Worm (Caenorhabditis elegans) whole organism, young adult: ENCODE data around the gene sra-28.

ENCODE experiments used
- B0261.1 ChIP-seq: sonication (generic microtip); optimal IDR thresholded peaks from 2 replicates; lab custom pipeline; 2016; ENCODE audit warnings: mild to moderate bottlenecking, missing genetic modification characterization, moderate library complexity, missing compliant biosample characterization
- C06A6.2 ChIP-seq: fragments of 200-800 bp; sonication (Bioruptor generic); conservative IDR thresholded peaks from 2 replicates; pipeline ENCODE4 v1.3.6; 2022; ENCODE audit warnings: missing genetic modification characterization, missing compliant biosample characterization
- F22D6.2 ChIP-seq: sonication (generic microtip); optimal IDR thresholded peaks from 2 replicates; lab custom pipeline; 2016; ENCODE audit warnings: mild to moderate bottlenecking, missing genetic modification characterization, missing compliant biosample characterization
- F37B4.10 ChIP-seq: fragments of 200-800 bp; sonication (Bioruptor generic); IDR thresholded peaks from 2 replicates; pipeline ENCODE4 v1.3.6; 2022; ENCODE audit warnings: missing genetic modification characterization, missing compliant biosample characterization
- K12H6.12 ChIP-seq: fragments of 200-800 bp; sonication (Bioruptor generic); optimal IDR thresholded peaks from 2 replicates; lab custom pipeline; 2018; ENCODE audit warnings: mild to moderate bottlenecking, missing genetic modification characterization, missing compliant biosample characterization
- T26A5.8 ChIP-seq: sonication (generic microtip); optimal IDR thresholded peaks from 2 replicates; lab custom pipeline; 2016; ENCODE audit warnings: missing genetic modification characterization, missing compliant biosample characterization
- Y53F4B.3 ChIP-seq: fragments of 200-800 bp; sonication (Bioruptor generic); IDR thresholded peaks from 2 replicates; pipeline ENCODE4 v1.3.6; 2022; ENCODE audit warnings: missing genetic modification reagents, missing genetic modification characterization, missing compliant biosample characterization
- Y53G8AR.9 ChIP-seq: fragments of 200-800 bp; sonication (Bioruptor generic); conservative IDR thresholded peaks from 2 replicates; pipeline ENCODE4 v1.3.6; 2022; ENCODE audit warnings: missing genetic modification reagents, missing genetic modification characterization, missing compliant biosample characterization
- Y67H2A.10 ChIP-seq: fragments of 200-800 bp; sonication (Bioruptor generic); conservative IDR thresholded peaks from 2 replicates; pipeline ENCODE4 v1.3.6; 2022; ENCODE audit warnings: missing genetic modification reagents, missing genetic modification characterization, missing compliant biosample characterization
- ama-1 ChIP-seq, 3 experiments: fragments of 150-350 bp in 1 of 3; sonication (generic microtip) in 2 of 3; optimal IDR thresholded peaks; 2 replicates each; lab custom pipeline; 2014 to 2018; ENCODE audit warnings: missing biosample characterization in 2 of 3, missing genetic modification characterization in 2 of 3, missing genetic modification reagents in 2 of 3
- athp-1 ChIP-seq: sonication (generic microtip); optimal IDR thresholded peaks from 2 replicates; lab custom pipeline; 2017; ENCODE audit warnings: mild to moderate bottlenecking, missing genetic modification characterization, missing compliant biosample characterization
- attf-3 ChIP-seq: fragments of 200-800 bp; sonication (Bioruptor generic); conservative IDR thresholded peaks from 2 replicates; pipeline ENCODE4 v1.3.6; 2022; ENCODE audit warnings: missing genetic modification reagents, missing genetic modification characterization, missing compliant biosample characterization
- ceh-91 ChIP-seq: fragments of 200-800 bp; sonication (Bioruptor generic); IDR thresholded peaks from 2 replicates; pipeline ENCODE4 v1.3.6; 2022; ENCODE audit warnings: missing genetic modification reagents, missing genetic modification characterization, missing compliant biosample characterization
- efl-1 ChIP-seq: fragments of 150-350 bp; optimal IDR thresholded peaks from 2 replicates; lab custom pipeline; 2014; ENCODE audit warnings: missing biosample characterization, missing genetic modification reagents, missing genetic modification characterization
- egrh-3 ChIP-seq: fragments of 200-800 bp; sonication (Bioruptor generic); IDR thresholded peaks from 2 replicates; pipeline ENCODE4 v1.3.6; 2022; ENCODE audit warnings: missing genetic modification reagents, missing genetic modification characterization, missing compliant biosample characterization
- ets-4 ChIP-seq: fragments of 200-800 bp; sonication (Bioruptor generic); optimal IDR thresholded peaks from 2 replicates; lab custom pipeline; 2018; ENCODE audit warnings: mild to moderate bottlenecking, missing genetic modification characterization, missing compliant biosample characterization
- fkh-3 ChIP-seq: sonication (generic microtip); optimal IDR thresholded peaks from 2 replicates; lab custom pipeline; 2016; ENCODE audit warnings: mild to moderate bottlenecking, missing genetic modification characterization, missing compliant biosample characterization
- hmg-20 ChIP-seq: fragments of 200-800 bp; sonication (Bioruptor generic); IDR thresholded peaks from 2 replicates; pipeline ENCODE4 v1.3.6; 2022; ENCODE audit warnings: missing genetic modification reagents, missing genetic modification characterization, missing compliant biosample characterization
- let-526 ChIP-seq: fragments of 200-800 bp; sonication (Bioruptor generic); IDR thresholded peaks from 2 replicates; pipeline ENCODE4 v1.3.6; 2022; ENCODE audit warnings: missing genetic modification reagents, missing genetic modification characterization, missing compliant biosample characterization
- madf-6 ChIP-seq: fragments of 200-800 bp; sonication (Bioruptor generic); IDR thresholded peaks from 2 replicates; pipeline ENCODE4 v1.3.6; 2022; ENCODE audit warnings: missing genetic modification reagents, missing genetic modification characterization, missing compliant biosample characterization
- mes-4 ChIP-seq: sonication (generic microtip); optimal IDR thresholded peaks from 2 replicates; lab custom pipeline; 2016; ENCODE audit warnings: missing genotype, missing genetic modification characterization, missing compliant biosample characterization
- mxl-1 ChIP-seq: sonication (generic microtip); optimal IDR thresholded peaks from 2 replicates; lab custom pipeline; 2016; ENCODE audit warnings: missing genetic modification characterization, missing compliant biosample characterization
- nhr-90 ChIP-seq: sonication (generic microtip); optimal IDR thresholded peaks from 2 replicates; lab custom pipeline; 2016; ENCODE audit warnings: missing genotype, mild to moderate bottlenecking, missing genetic modification characterization, missing compliant biosample characterization
- pbrm-1 ChIP-seq: fragments of 200-800 bp; sonication (Bioruptor generic); IDR thresholded peaks from 2 replicates; pipeline ENCODE4 v1.3.6; 2022; ENCODE audit warnings: missing genetic modification reagents, missing genetic modification characterization, missing compliant biosample characterization
- rpc-1 ChIP-seq, 2 experiments: fragments of 150-350 bp in 1 of 2; sonication (generic microtip) in 1 of 2; optimal IDR thresholded peaks; 2 replicates each; lab custom pipeline; 2014 to 2018; ENCODE audit warnings: missing biosample characterization in 1 of 2, missing genetic modification characterization in 1 of 2, missing genetic modification reagents in 1 of 2, missing genotype in 1 of 2
- sdz-38 ChIP-seq: sonication (generic microtip); optimal IDR thresholded peaks from 2 replicates; lab custom pipeline; 2016; ENCODE audit warnings: missing genotype, missing genetic modification characterization, missing compliant biosample characterization
- sea-2 ChIP-seq: fragments of 200-800 bp; sonication (Bioruptor generic); IDR thresholded peaks from 2 replicates; pipeline ENCODE4 v1.3.6; 2022; ENCODE audit warnings: missing genetic modification characterization, missing compliant biosample characterization
- snpc-1.3 ChIP-seq: sonication (generic microtip); optimal IDR thresholded peaks from 2 replicates; lab custom pipeline; 2017; ENCODE audit warnings: missing genetic modification characterization, mild to moderate bottlenecking, missing compliant biosample characterization, antibody characterized with exemption, moderate library complexity, missing genotype, missing genetic modification reagents; ENCODE audit not compliant: insufficient read depth
- snpc-4 ChIP-seq, 5 experiments: fragments of 150-350 bp in 1 of 5; sonication (generic microtip) in 4 of 5; optimal IDR thresholded peaks; 2 replicates each; lab custom pipeline; 2014 to 2018; ENCODE audit warnings: missing genetic modification characterization in 5 of 5, missing biosample characterization in 3 of 5, antibody characterized with exemption in 2 of 5, mild to moderate bottlenecking in 2 of 5, missing compliant biosample characterization in 2 of 5, missing genotype in 2 of 5, moderate library complexity in 2 of 5, missing genetic modification reagents in 1 of 5
- unc-130 ChIP-seq: sonication (generic microtip); optimal IDR thresholded peaks from 2 replicates; lab custom pipeline; 2016; ENCODE audit warnings: missing genetic modification reagents, missing genetic modification characterization, missing compliant biosample characterization
- unc-62 ChIP-seq: fragments of 150-350 bp; optimal IDR thresholded peaks from 2 replicates; lab custom pipeline; 2014; ENCODE audit warnings: missing biosample characterization, missing genetic modification reagents, missing genetic modification characterization
- xnd-1 ChIP-seq: sonication (generic microtip); optimal IDR thresholded peaks from 2 replicates; lab custom pipeline; 2016; ENCODE audit warnings: missing genotype, missing genetic modification reagents, missing genetic modification characterization, missing compliant biosample characterization
- zfh-2 ChIP-seq: fragments of 200-800 bp; sonication (Bioruptor generic); conservative IDR thresholded peaks from 2 replicates; pipeline ENCODE4 v1.3.6; 2022; ENCODE audit warnings: missing genetic modification reagents, missing genetic modification characterization, missing compliant biosample characterization
- ztf-18 ChIP-seq: sonication (generic microtip); optimal IDR thresholded peaks from 2 replicates; lab custom pipeline; 2016; ENCODE audit warnings: missing genotype, mild to moderate bottlenecking, missing genetic modification characterization, missing compliant biosample characterization
- ztf-22 ChIP-seq: fragments of 200-800 bp; sonication (Bioruptor generic); optimal IDR thresholded peaks from 2 replicates; lab custom pipeline; 2018; ENCODE audit warnings: mild to moderate bottlenecking, missing genetic modification characterization, moderate library complexity, missing compliant biosample characterization
- ztf-28 ChIP-seq: fragments of 200-800 bp; sonication (Bioruptor generic); IDR thresholded peaks from 2 replicates; pipeline ENCODE4 v1.3.6; 2022; ENCODE audit warnings: missing genetic modification reagents, missing genetic modification characterization, missing compliant biosample characterization

sra-28 gene

ce11 chrII:6587264-6587870, 13.8 kb upstream of the sra-28 start, which contains the start of gene C56C10.7 (continued):
- peak; percentile 89 for TF ChIP-seq madf-6
- TF ChIP-seq snpc-4 (GFP tag; optimal IDR thresholded peaks at IDR 0.05; lab: Kevin White, UChicago), result peak; percentile 44
- TF ChIP-seq snpc-4 (tag; optimal IDR thresholded peaks at IDR 0.05; lab: Kevin White, UChicago), result peak in 2 of 4 experiments; percentile 30 to 61
- TF ChIP-seq xnd-1 (tag; lab: Kevin White, UChicago), result peak; percentile 38
- no peak for TF ChIP-seq ztf-28
- TF ChIP-seq unc-130 (GFP tag; lab: Kevin White, UChicago), result peak; percentile 57
- no peak for TF ChIP-seq sdz-38

- TF ChIP-seq Y53G8AR.9, result no peak
- TF ChIP-seq attf-3, result no peak
- no peak for TF ChIP-seq ceh-91 (GFP tag; lab: Robert Waterston, UW)
- no peak for TF ChIP-seq F22D6.2 (tag; lab: Kevin White, UChicago)
These were observed 9.2 kb upstream of the sra-28 start, which contains the start of gene C56C10.4 for ce11 chrII:6582758-6583157. Gene C56C10.4, plus strand, starts transcription at chrII:6583058.

- TF ChIP-seq zfh-2 (GFP tag; lab: Robert Waterston, UW), result no peak
- TF ChIP-seq ceh-91 (GFP tag; lab: Robert Waterston, UW), result no peak
- TF ChIP-seq unc-62, result no peak
- no peak for TF ChIP-seq mes-4 (tag; lab: Kevin White, UChicago)
- TF ChIP-seq Y67H2A.10 (GFP tag; lab: Robert Waterston, UW), result no peak
- no peak for TF ChIP-seq F37B4.10
- no peak for TF ChIP-seq athp-1 (tag; lab: Kevin White, UChicago)
- TF ChIP-seq, all 124 proteins: peak for 0
These were observed 7.7 kb upstream of the sra-28 start, which contains the start of gene C56C10.6 for ce11 chrII:6581236-6581635. Gene C56C10.6, minus strand, starts transcription at chrII:6581336.

- TF ChIP-seq rpc-1 (optimal IDR thresholded peaks at IDR 0.05; lab: Kevin White, UChicago) (no peak), rpc-1 (tag; optimal IDR thresholded peaks at IDR 0.05; lab: Kevin White, UChicago) (no peak), efl-1 (no peak), Y53F4B.3 (GFP tag; lab: Robert Waterston, UW) (no peak), ama-1 (optimal IDR thresholded peaks at IDR 0.05; lab: Kevin White, UChicago) (no peak), ama-1 (GFP tag; optimal IDR thresholded peaks at IDR 0.05; lab: Kevin White, UChicago) (no peak), B0261.1 (tag; lab: Kevin White, UChicago) (no peak), C06A6.2 (GFP tag; lab: Robert Waterston, UW) (no peak)
- TF ChIP-seq, all 124 proteins: peak for 0
These were observed 4.8 kb upstream of the sra-28 start, which contains the start of gene sra-31 for ce11 chrII:6578378-6578777. Gene sra-31, minus strand, starts transcription at chrII:6578478.

- no peak for TF ChIP-seq K12H6.12 (tag; lab: Kevin White, UChicago)
- TF ChIP-seq rpc-1 (optimal IDR thresholded peaks at IDR 0.05; lab: Kevin White, UChicago), result no peak
- TF ChIP-seq rpc-1 (tag; optimal IDR thresholded peaks at IDR 0.05; lab: Kevin White, UChicago), result no peak
- TF ChIP-seq egrh-3 (GFP tag; lab: Robert Waterston, UW), result no peak
- TF ChIP-seq mxl-1 (tag; lab: Kevin White, UChicago), result no peak
- TF ChIP-seq snpc-4 (GFP tag; optimal IDR thresholded peaks at IDR 0.05; lab: Kevin White, UChicago), result no peak
- TF ChIP-seq snpc-4 (tag; optimal IDR thresholded peaks at IDR 0.05; lab: Kevin White, UChicago), result no peak
- no peak for TF ChIP-seq ets-4
- TF ChIP-seq ztf-28, result no peak
- TF ChIP-seq nhr-90 (tag; lab: Kevin White, UChicago), result no peak
- TF ChIP-seq xnd-1 (tag; lab: Kevin White, UChicago), result no peak
- TF ChIP-seq, all 124 proteins: peak for 0
These were observed 2.1 kb upstream of the sra-28 start, which contains the start of gene sra-29 for ce11 chrII:6575647-6576046. Gene sra-29, minus strand, starts transcription at chrII:6575747.

- TF ChIP-seq Y67H2A.10 (GFP tag; lab: Robert Waterston, UW), result no peak
- no peak for TF ChIP-seq T26A5.8 (tag; lab: Kevin White, UChicago)
- TF ChIP-seq ztf-18 (tag; lab: Kevin White, UChicago), result no peak
- TF ChIP-seq snpc-1.3, result no peak
- no peak for TF ChIP-seq pbrm-1 (GFP tag; lab: Robert Waterston, UW)
- TF ChIP-seq sea-2 (GFP tag; lab: Robert Waterston, UW), result no peak
- TF ChIP-seq let-526 (GFP tag; lab: Robert Waterston, UW), result no peak
- no peak for TF ChIP-seq fkh-3
- TF ChIP-seq mxl-1 (tag; lab: Kevin White, UChicago), result no peak
- no peak for TF ChIP-seq unc-130 (GFP tag; lab: Kevin White, UChicago)
- no peak for TF ChIP-seq hmg-20 (GFP tag; lab: Robert Waterston, UW)
- TF ChIP-seq ztf-22 (GFP tag; lab: Kevin White, UChicago), result no peak
- no peak for TF ChIP-seq F37B4.10
These were observed 4.9 kb downstream of the sra-28 start, which contains the start of gene sra-27 for ce11 chrII:6568707-6569106. Gene sra-27, plus strand, starts transcription at chrII:6569007.
